Fruit fly (Drosophila melanogaster) whole organism: ENCODE measurements around the gene Aladin.

Experiments
- pan ChIP-seq: fragments of >200 bp; optimal IDR thresholded peaks from 2 replicates; lab custom pipeline; 2017
- psq ChIP-seq: fragments of >200 bp; optimal IDR thresholded peaks from 2 replicates; lab custom pipeline; 2017

dm6 chrX:9267598-9267997 lies 5.6 kb upstream of the Aladin start, which contains the start of gene Erk7:
- TF ChIP-seq pan (lab: Kevin White, UChicago) (no peak), psq (lab: Kevin White, UChicago) (no peak)
